Fruit fly (Drosophila melanogaster) S2 (cell line): ENCODE data around the gene grk.

Experiments
- CG8478 ChIP-seq: fragments of >200 bp; optimal IDR thresholded peaks from 2 replicates; lab custom pipeline; 2018
- CTCF ChIP-seq, 2 experiments: fragments of >200 bp; optimal IDR thresholded peaks; 2 replicates each; lab custom pipeline; 2018

- TF ChIP-seq CTCF (optimal IDR thresholded peaks at IDR 0.05; lab: Kevin White, UChicago) (no peak), CG8478 (lab: Kevin White, UChicago) (no peak)
Observed at dm6 chr2L:8402928-8403285, 30.5 kb downstream of the grk start, which contains the start of gene fy.
